Fruit fly (Drosophila melanogaster): Measurements from ENCODE around the gene CG2211.

Gene CG2211

DNA sequence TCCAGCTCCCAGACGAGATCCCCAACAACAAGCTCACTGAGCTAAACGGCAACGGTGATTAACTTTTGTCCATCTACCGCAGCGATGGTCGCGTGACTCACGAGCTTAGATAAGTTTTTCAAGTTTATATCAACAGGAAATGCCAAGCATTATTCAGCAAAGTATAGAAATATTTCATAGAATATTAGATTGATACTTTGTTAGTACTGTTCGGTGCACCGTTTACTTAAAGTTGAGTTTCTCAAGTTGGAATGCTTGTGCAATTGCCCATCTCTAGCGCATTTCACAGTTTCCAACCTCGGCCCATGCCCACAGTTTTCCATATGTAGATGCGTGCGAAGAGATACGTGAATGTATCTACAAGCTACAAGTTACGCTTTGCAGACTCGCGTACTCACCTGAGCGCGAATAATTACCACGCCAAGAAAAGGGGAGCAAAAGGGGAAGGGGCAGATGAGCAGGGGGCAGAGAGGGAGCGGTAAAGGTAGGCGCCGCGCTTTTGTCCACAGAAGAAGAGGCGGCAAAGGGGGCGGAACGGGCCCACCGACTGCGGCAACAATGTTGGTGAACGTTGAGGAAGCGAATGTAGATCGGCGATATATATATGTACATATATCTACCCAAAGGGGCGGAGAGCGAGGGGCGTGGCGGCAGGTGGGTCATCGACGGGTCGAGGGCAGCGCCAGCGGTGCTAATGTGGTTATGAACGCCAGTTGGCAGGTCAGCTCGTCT is 41.0 kb upstream of the CG2211 start (continued):
- TF ChIP-seq phol (tag; optimal IDR thresholded peaks at IDR 0.05) (peak; percentile 51), da (GFP tag; optimal IDR thresholded peaks at IDR 0.05) (no peak), cad (GFP tag; optimal IDR thresholded peaks at IDR 0.05) (no peak), Rx (GFP tag; IDR thresholded peaks at IDR 0.05) (no peak), lilli (GFP tag; optimal IDR thresholded peaks at IDR 0.05) (peak; percentile 25), CG10565 (GFP tag; optimal IDR thresholded peaks at IDR 0.05) (no peak), CG10543 (GFP tag; optimal IDR thresholded peaks at IDR 0.05) (no peak), dan (GFP tag; IDR thresholded peaks at IDR 0.05) (no peak), row (GFP tag; IDR thresholded peaks at IDR 0.05) (peak; percentile 78), eyg (GFP tag; optimal IDR thresholded peaks at IDR 0.05) (no peak), sens (GFP tag) (peak; percentile 93), CG2129 (GFP tag; IDR thresholded peaks at IDR 0.05; ENCODE audit: partially characterized antibody) (no peak), C15 (GFP tag; IDR thresholded peaks at IDR 0.05) (no peak), CG16779 (GFP tag; IDR thresholded peaks at IDR 0.05) (no peak), H2.0 (GFP tag; IDR thresholded peaks at IDR 0.05) (peak; percentile 28; the same call in 1 of the 2 replicates), dati (GFP tag; IDR thresholded peaks at IDR 0.05) (no peak), ase (GFP tag; IDR thresholded peaks at IDR 0.05) (no peak), CG11085 (GFP tag; IDR thresholded peaks at IDR 0.05) (no peak), tio (GFP tag; optimal IDR thresholded peaks at IDR 0.05) (no peak), Xbp1 (GFP tag; optimal IDR thresholded peaks at IDR 0.05) (peak; percentile 57), CG30020 (tag; optimal IDR thresholded peaks at IDR 0.05) (no peak), CG6683 (GFP tag; optimal IDR thresholded peaks at IDR 0.05) (no peak), CG9876 (GFP tag; optimal IDR thresholded peaks at IDR 0.05) (no peak), HHEX (GFP tag; optimal IDR thresholded peaks at IDR 0.05) (no peak), oc (tag; optimal IDR thresholded peaks at IDR 0.05) (peak; percentile 70), ara (GFP tag; IDR thresholded peaks at IDR 0.05) (peak; percentile 69; the same call in 1 of the 2 replicates), lola (GFP tag; optimal IDR thresholded peaks at IDR 0.05) (peak in 1 of 3 experiments; percentile 31), Opbp (GFP tag; IDR thresholded peaks at IDR 0.05; ENCODE audit: partially characterized antibody) (no peak), CG3847 (GFP tag; IDR thresholded peaks at IDR 0.05) (0 out of 2 replicates have a peak, but pooled peaks have one; percentile 12), exex (tag; optimal IDR thresholded peaks at IDR 0.05) (no peak), CG17328 (GFP tag; IDR thresholded peaks at IDR 0.05) (peak; percentile 60; the same call in 1 of the 2 replicates), Gug (GFP tag; IDR thresholded peaks at IDR 0.05) (peak; percentile 32; the same call in 1 of the 4 replicates), CG4820 (GFP tag; optimal IDR thresholded peaks at IDR 0.05) (peak; percentile 21), tin (GFP tag; optimal IDR thresholded peaks at IDR 0.05) (peak; percentile 18), Dip2 (GFP tag; IDR thresholded peaks at IDR 0.05) (no peak), prd (optimal IDR thresholded peaks at IDR 0.05) (no peak), prd (GFP tag; IDR thresholded peaks at IDR 0.05) (peak; percentile 69; the same call in 2 of the 3 replicates), CG6813 (GFP tag; optimal IDR thresholded peaks at IDR 0.05) (no peak), CG18262 (tag; optimal IDR thresholded peaks at IDR 0.05) (peak; percentile 64), CG8281 (tag; optimal IDR thresholded peaks at IDR 0.05) (no peak)

Data from whole organism, embryonic.